Worm (Caenorhabditis elegans) whole organism, dauer: ENCODE data around the gene nspg-9.

Experiments used
- unc-62 ChIP-seq: sonication (generic microtip); optimal IDR thresholded peaks from 2 replicates; lab custom pipeline; 2017; ENCODE audit warnings: missing biosample characterization, missing genetic modification reagents, missing genetic modification characterization

The nspg-9 gene

DNA sequence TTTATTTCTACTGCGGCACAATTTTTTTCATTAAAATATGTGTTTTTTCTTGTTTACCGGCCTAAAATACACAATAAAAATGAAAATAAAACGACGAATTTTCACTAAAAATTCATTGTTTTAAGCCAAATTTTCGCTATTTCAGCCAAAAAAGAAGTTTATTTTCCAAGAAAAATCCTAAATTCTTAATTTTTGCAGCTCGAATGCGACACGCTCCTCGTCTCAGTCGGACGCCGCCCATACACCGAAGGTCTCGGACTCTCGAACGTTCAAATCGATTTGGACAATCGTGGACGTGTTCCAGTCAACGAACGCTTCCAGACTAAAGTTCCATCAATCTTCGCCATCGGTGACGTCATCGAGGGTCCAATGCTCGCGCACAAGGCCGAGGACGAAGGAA is 9.3 kb downstream of the nspg-9 start:
- no peak for TF ChIP-seq unc-62 (GFP tag; lab: Kevin White, UChicago)

- no peak for TF ChIP-seq unc-62 (GFP tag; lab: Kevin White, UChicago)
These were observed 10.1 kb downstream of the nspg-9 start for ce11 chrIV:14466837-14467236.

DNA sequence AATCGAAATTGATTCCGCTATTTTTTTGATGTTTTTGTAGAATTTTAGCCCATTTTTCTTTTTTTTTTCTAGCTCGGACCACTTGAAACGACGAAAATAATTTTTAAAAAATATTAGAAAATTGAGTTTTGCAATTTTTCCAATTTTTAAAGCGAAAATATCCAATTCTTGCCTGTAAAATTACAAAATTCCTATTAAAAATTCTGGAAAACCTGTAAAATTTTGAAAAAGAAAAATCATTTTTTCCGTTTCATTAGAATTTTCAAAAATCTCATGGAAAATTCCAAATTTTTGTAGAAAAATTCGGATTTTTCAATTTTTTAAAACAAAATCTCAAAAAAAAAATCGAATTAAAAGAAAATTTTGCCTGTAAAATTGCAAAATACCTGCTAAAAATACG is 12.3 kb downstream of the nspg-9 start:
- TF ChIP-seq unc-62 (GFP tag; lab: Kevin White, UChicago), result no peak

DNA sequence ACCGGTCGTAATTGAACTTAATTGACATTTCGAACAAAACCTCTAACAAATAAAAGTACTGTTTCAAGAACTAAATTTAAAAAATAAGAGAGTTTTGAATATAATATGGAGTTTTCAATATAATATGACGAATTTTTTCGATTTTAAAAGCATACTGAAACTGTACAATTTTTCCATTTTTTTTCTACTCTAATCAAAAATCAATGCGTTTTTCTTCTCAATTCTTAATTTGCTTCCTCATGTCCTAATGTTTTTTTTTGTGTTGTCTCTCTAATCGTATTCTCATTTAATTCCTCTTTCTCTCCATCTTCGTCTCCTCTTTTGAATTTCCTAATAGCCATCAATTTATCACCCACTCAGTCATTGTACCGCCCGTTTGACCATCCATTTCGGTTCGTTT is 25.3 kb downstream of the nspg-9 start, which contains the start of gene Y57G11A.4:
TSS of gene Y57G11A.4 (plus strand) at position 301 of the 400 bp plus-strand sequence.
- no peak for TF ChIP-seq unc-62 (GFP tag; lab: Kevin White, UChicago)

DNA sequence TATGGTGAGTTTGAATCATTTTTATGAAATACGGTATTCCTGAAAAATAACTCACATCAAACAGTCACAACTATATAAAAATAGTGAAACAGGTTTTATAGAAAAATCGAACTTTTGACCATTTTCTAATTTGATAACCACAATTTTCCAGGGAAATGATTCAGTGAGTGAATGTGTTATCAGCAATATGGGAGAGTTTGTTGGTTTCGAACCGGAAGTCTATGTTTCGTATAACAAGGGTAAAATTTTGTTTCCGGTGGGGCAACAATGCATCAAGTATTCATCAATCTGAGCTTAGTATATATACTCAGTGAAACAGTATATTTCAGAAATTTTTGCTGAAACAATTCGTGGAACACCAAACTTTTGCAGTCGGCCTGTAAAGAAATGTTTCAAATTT is 26.7 kb downstream of the nspg-9 start:
- TF ChIP-seq unc-62 (GFP tag; lab: Kevin White, UChicago), result no peak

- no peak for TF ChIP-seq unc-62 (GFP tag; lab: Kevin White, UChicago)
These were observed 34.4 kb downstream of the nspg-9 start for ce11 chrIV:14491135-14491534.

DNA sequence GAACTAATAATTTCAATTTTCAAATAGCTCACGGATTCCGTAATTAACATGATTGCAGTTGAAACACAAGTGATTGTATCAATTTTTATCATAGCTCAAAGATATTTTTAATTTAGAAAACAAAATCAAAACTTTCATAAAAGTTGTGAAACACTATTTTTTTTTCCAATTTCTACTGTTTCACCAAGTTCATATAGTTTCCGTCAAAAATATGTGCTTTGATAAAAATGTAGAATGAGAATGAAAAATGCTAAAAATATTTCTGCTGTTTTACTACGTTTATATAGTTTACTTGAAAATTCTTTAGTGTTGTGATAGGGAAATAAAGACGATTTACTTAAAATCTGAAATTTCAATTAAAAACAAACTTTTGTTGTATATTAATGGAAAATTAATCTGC is 38.8 kb downstream of the nspg-9 start:
- no peak for TF ChIP-seq unc-62 (GFP tag; lab: Kevin White, UChicago)

DNA sequence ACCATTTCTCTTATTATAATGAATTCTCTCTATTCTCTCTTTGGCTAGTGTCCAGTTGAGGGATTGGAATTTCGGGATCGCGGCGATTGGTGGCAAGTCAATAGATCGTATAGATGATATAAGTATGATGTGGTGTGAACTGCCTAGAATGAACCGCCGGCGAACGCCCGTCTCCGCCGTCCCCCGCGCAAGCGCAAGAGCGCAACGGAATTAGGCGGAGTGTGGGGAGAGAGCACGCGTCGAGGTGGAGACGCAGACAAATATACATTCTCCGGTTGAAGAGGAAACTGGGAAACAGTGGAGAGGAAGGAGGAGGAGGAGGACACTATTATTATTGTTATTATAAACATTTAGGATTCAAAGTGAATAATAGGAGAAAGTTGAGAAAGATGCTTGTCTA is 39.8 kb downstream of the nspg-9 start:
- TF ChIP-seq unc-62 (GFP tag; lab: Kevin White, UChicago), result no peak

- TF ChIP-seq unc-62 (GFP tag; lab: Kevin White, UChicago), result no peak
These were observed 48.4 kb downstream of the nspg-9 start, which contains the start of gene tag-273 for ce11 chrIV:14505066-14505465. Gene tag-273, minus strand, starts transcription at chrIV:14505166.

ce11 chrIV:14506042-14506441 is 49.3 kb downstream of the nspg-9 start:
- TF ChIP-seq unc-62 (GFP tag; lab: Kevin White, UChicago), result no peak

ce11 chrIV:14506995-14507394 is 50.3 kb downstream of the nspg-9 start:
- TF ChIP-seq unc-62 (GFP tag; lab: Kevin White, UChicago), result no peak

DNA sequence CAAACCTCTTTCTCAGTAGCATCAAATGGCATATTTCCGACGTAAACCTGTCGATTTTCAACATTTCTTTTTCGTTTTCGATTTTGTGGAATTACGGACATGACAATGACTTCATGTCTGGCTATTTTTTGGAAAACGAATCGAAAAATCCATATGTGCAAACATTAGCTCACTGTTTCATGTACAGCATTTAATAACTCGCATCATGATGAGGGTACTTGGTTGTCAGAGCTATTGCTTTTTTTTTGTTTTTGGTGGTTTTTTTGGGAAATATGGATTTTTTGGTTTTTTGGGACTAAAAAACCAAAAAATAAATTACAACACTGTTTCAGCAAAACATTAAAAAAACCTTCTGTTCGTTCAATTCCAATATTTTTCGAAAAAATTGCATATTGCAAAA is 55.7 kb downstream of the nspg-9 start, which contains the start of gene Y57G11A.5:
TSS of gene Y57G11A.5 (minus strand) at position 101 of the 400 bp plus-strand sequence.
- TF ChIP-seq unc-62 (GFP tag; lab: Kevin White, UChicago), result no peak
